Worm (Caenorhabditis elegans) whole organism, L2 larva: Measurements from ENCODE around the gene atf-2.

Experiments
- alr-1 ChIP-seq: fragments of 150-350 bp; optimal IDR thresholded peaks from 2 replicates; lab custom pipeline; 2014; ENCODE audit warnings: missing biosample characterization, missing genetic modification characterization
- crh-2 ChIP-seq: sonication (generic microtip); optimal IDR thresholded peaks from 2 replicates; lab custom pipeline; 2017; ENCODE audit warnings: missing biosample characterization, missing genetic modification characterization
- nhr-237 ChIP-seq: fragments of 150-350 bp; optimal IDR thresholded peaks from 2 replicates; lab custom pipeline; 2014; ENCODE audit warnings: missing biosample characterization, missing genetic modification characterization
- skn-1 ChIP-seq: sonication (generic microtip); optimal IDR thresholded peaks from 2 replicates; lab custom pipeline; 2017; ENCODE audit warnings: missing biosample characterization, missing genetic modification characterization
- sma-9 ChIP-seq, 2 experiments: fragments of 150-350 bp in 1 of 2; sonication (generic microtip) in 1 of 2; optimal IDR thresholded peaks; 2 replicates each; lab custom pipeline; 2014 to 2016; ENCODE audit warnings: missing genetic modification characterization in 2 of 2, mild to moderate bottlenecking in 1 of 2, missing biosample characterization in 1 of 2, missing compliant biosample characterization in 1 of 2, missing genetic modification reagents in 1 of 2, moderate library complexity in 1 of 2
- unc-62 ChIP-seq: fragments of 150-350 bp; optimal IDR thresholded peaks from 2 replicates; lab custom pipeline; 2014; ENCODE audit warnings: missing biosample characterization, missing genetic modification reagents, missing genetic modification characterization
- ztf-1 ChIP-seq: fragments of 200-800 bp; sonication (Bioruptor generic); conservative IDR thresholded peaks from 2 replicates; pipeline ENCODE4 v1.3.6; 2022; ENCODE audit warnings: missing genetic modification characterization, missing compliant biosample characterization

- no peak for TF ChIP-seq crh-2 (tag; lab: Kevin White, UChicago)
- TF ChIP-seq nhr-237 (tag; lab: Kevin White, UChicago): no peak
- no peak for TF ChIP-seq alr-1 (tag; lab: Kevin White, UChicago)
- peak; percentile 64 for TF ChIP-seq sma-9 (GFP tag; optimal IDR thresholded peaks at IDR 0.05; lab: Kevin White, UChicago)
- TF ChIP-seq sma-9 (tag; optimal IDR thresholded peaks at IDR 0.05; lab: Kevin White, UChicago): no peak
- peak; percentile 13 for TF ChIP-seq unc-62 (GFP tag; lab: Kevin White, UChicago)
- no peak for TF ChIP-seq ztf-1 (GFP tag; lab: Robert Waterston, UW)
- no peak for TF ChIP-seq skn-1 (tag; lab: Kevin White, UChicago)
These were observed 44.8 kb upstream of the atf-2 start, which contains the start of gene cup-16 for ce11 chrII:8707024-8707423.
